Fruit fly (Drosophila melanogaster) whole organism, prepupa: ENCODE data around the gene alpha-Est3.

Experiments
- CG1621 ChIP-seq: fragments of 200-800 bp; sonication (Bioruptor generic); optimal IDR thresholded peaks from 3 replicates; lab custom pipeline; 2018; ENCODE audit warnings: missing biosample characterization, mild to moderate bottlenecking, missing genetic modification characterization
- CG6276 ChIP-seq: fragments of 200-800 bp; sonication (Bioruptor generic); optimal IDR thresholded peaks from 2 replicates; lab custom pipeline; 2017; ENCODE audit warnings: missing biosample characterization, mild to moderate bottlenecking, missing genetic modification characterization
- Ets21C ChIP-seq: fragments of 200-800 bp; sonication (Bioruptor generic); optimal IDR thresholded peaks from 3 replicates; lab custom pipeline; 2016; ENCODE audit warnings: missing biosample characterization, missing genetic modification characterization
- OdsH ChIP-seq: fragments of 200-800 bp; sonication (Bioruptor generic); optimal IDR thresholded peaks from 3 replicates; lab custom pipeline; 2016; ENCODE audit warnings: missing biosample characterization, missing genetic modification characterization
- Sox15 ChIP-seq: fragments of 200-800 bp; sonication (Bioruptor generic); optimal IDR thresholded peaks from 3 replicates; lab custom pipeline; 2016; ENCODE audit warnings: missing biosample characterization, missing genetic modification characterization
- achi ChIP-seq: fragments of 200-800 bp; sonication (Bioruptor generic); optimal IDR thresholded peaks from 3 replicates; lab custom pipeline; 2016; ENCODE audit warnings: missing biosample characterization, missing genetic modification characterization
- dsx ChIP-seq: fragments of 200-800 bp; optimal IDR thresholded peaks from 3 replicates; lab custom pipeline; 2019; ENCODE audit warnings: missing biosample characterization, mild to moderate bottlenecking, missing genetic modification characterization, moderate library complexity; ENCODE audit not compliant: poor library complexity, severe bottlenecking
- fd85E ChIP-seq: fragments of 200-800 bp; sonication (Bioruptor generic); optimal IDR thresholded peaks from 3 replicates; lab custom pipeline; 2016; ENCODE audit warnings: missing biosample characterization, missing genetic modification characterization

DNA sequence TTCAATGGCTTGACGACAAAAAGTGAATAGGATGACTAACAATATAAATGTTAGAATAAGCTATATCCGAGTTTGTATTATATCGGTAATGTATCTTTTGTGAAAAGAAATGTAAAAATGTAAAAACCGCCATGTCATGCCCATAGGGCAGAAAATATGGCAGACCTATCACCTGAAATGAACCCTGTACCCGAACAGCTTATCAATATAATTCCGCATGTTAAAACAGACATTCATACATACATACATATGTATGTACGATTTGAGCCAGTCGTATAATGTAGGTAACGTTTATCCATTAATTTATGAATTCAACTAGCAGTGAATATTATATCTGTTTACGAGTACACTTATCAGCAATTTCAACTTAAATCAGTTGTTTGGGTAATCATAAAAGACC is 51.5 kb downstream of the alpha-Est3 start:
- TF ChIP-seq CG1621 (tag; lab: Kevin White, UChicago) (no peak), Ets21C (GFP tag; lab: Kevin White, UChicago) (no peak), fd85E (GFP tag; lab: Kevin White, UChicago) (no peak), achi (no peak), Sox15 (GFP tag; lab: Kevin White, UChicago) (no peak), OdsH (GFP tag; lab: Kevin White, UChicago) (no peak), dsx (GFP tag; lab: Kevin White, UChicago) (no peak), CG6276 (GFP tag; lab: Kevin White, UChicago) (no peak)
